Fruit fly (Drosophila melanogaster): ENCODE results near the gene Nlp.
A peak's percentile ranks its signal among the peaks of the same experiment; 100 is the strongest.

Nlp gene

DNA sequence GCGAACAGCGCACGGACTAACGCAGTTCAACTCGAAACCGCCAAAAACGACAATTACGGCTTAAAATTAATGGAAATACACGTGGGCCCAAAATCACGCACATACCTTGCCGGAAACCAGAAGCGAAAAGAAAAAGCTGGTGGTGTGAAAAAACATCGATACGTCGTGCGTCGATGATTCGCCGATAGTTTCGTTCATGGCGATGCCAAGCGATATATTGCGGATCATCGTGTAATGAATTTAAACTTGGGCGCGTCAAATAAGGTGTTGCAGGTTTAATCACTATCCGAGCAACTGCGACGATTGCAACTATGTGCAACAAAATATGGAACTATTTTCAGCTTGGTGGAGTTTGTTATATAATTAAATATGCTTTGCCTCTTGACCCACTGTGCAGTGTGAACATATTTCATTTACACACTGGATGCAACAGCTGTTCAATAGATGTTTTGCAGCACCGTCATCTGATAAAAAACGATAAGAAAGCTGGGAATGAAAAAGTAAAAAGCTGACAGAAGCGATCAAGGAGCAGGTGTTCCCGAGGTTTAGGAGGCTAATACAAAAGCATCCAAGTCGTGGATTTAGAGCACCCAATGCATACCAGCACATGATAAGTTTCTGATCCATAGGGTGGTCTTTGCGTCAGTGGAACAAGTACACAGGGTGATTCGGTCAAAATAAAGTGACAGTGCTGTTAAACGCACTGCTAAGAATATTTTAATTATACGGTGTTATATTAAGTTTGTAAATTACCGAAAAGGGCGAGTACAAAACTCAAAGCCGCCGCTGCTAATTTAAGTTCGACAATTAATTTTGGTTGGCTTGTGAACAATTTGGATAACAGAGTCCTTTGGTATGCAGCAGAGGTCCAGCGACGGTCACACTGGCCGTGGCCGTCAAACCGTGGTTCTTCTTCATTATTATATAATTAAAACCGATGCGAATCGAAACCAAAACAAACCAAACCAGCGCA, 41.7 kb downstream of the Nlp start, which contains the start of the genes RpL32 and CG7943 (continued):
- TF ChIP-seq CG6683 (GFP tag; optimal IDR thresholded peaks at IDR 0.05) (peak; percentile 84), toy (GFP tag; IDR thresholded peaks at IDR 0.05) (peak; percentile 87), H15 (GFP tag; IDR thresholded peaks at IDR 0.05) (peak; percentile 93), CG7963 (GFP tag; IDR thresholded peaks at IDR 0.05; ENCODE audit: partially characterized antibody) (peak; percentile 100), CG3065 (GFP tag; optimal IDR thresholded peaks at IDR 0.05) (peak; percentile 74), esg (GFP tag; conservative IDR thresholded peaks at IDR 0.05) (peak; percentile 95), sima (GFP tag; optimal IDR thresholded peaks at IDR 0.05) (peak; percentile 97), Hr51 (GFP tag; optimal IDR thresholded peaks at IDR 0.05) (peak; percentile 84 to 94), CG7987 (GFP tag; optimal IDR thresholded peaks at IDR 0.05) (peak; percentile 98), CG18619 (GFP tag; optimal IDR thresholded peaks at IDR 0.05) (peak; percentile 94), CG4360 (GFP tag; IDR thresholded peaks at IDR 0.05) (peak; percentile 67), CG11723 (GFP tag; optimal IDR thresholded peaks at IDR 0.05) (peak; percentile 87), pita (GFP tag; optimal IDR thresholded peaks at IDR 0.05) (no peak), nom (GFP tag; optimal IDR thresholded peaks at IDR 0.05) (peak; percentile 85), CG4282 (GFP tag; optimal IDR thresholded peaks at IDR 0.05) (peak; percentile 94), CG2875 (GFP tag; optimal IDR thresholded peaks at IDR 0.05) (peak; percentile 83), Fer1 (GFP tag; optimal IDR thresholded peaks at IDR 0.05) (peak; percentile 95), chinmo (GFP tag; IDR thresholded peaks at IDR 0.05; ENCODE audit: partially characterized antibody) (peak; percentile 100), Nf-YA (GFP tag; IDR thresholded peaks at IDR 0.05) (peak; percentile 86), Opbp (GFP tag; IDR thresholded peaks at IDR 0.05; ENCODE audit: partially characterized antibody) (peak; percentile 100), CG4404 (GFP tag; IDR thresholded peaks at IDR 0.05) (peak; percentile 93), slou (GFP tag; optimal IDR thresholded peaks at IDR 0.05) (peak; percentile 95), Sin3A (optimal IDR thresholded peaks at IDR 0.05) (peak; percentile 98), sc (optimal IDR thresholded peaks at IDR 0.05) (no peak), sc (GFP tag; optimal IDR thresholded peaks at IDR 0.05) (peak; percentile 75), Scr (GFP tag; IDR thresholded peaks at IDR 0.05; ENCODE audit: partially characterized antibody) (peak; percentile 100), Eip74EF (GFP tag; optimal IDR thresholded peaks at IDR 0.05) (peak in 1 of 2 experiments; percentile 65), dimm (GFP tag; IDR thresholded peaks at IDR 0.05) (peak; percentile 86), insv (GFP tag; optimal IDR thresholded peaks at IDR 0.05) (peak in 1 of 2 experiments; percentile 74), CoRest (tag; optimal IDR thresholded peaks at IDR 0.05) (peak; percentile 85), Nf-YB (GFP tag; optimal IDR thresholded peaks at IDR 0.05) (peak; percentile 62), CG5180 (GFP tag; optimal IDR thresholded peaks at IDR 0.05) (peak; percentile 72), vnd (GFP tag; IDR thresholded peaks at IDR 0.05; ENCODE audit: partially characterized antibody) (peak; percentile 100), Doc2 (GFP tag; IDR thresholded peaks at IDR 0.05) (peak; percentile 89), CG2889 (GFP tag; IDR thresholded peaks at IDR 0.05) (peak; percentile 88), Med (GFP tag) (peak; percentile 100), E2f2 (GFP tag; IDR thresholded peaks at IDR 0.05) (peak; percentile 91), CG1792 (GFP tag; optimal IDR thresholded peaks at IDR 0.05) (peak; percentile 91), Hr39 (optimal IDR thresholded peaks at IDR 0.05) (no peak), tin (GFP tag; optimal IDR thresholded peaks at IDR 0.05) (peak; percentile 96), dpn (GFP tag; optimal IDR thresholded peaks at IDR 0.05) (peak; percentile 83 to 98), CG14014 (GFP tag; IDR thresholded peaks at IDR 0.05) (peak; percentile 96), dm (GFP tag; optimal IDR thresholded peaks at IDR 0.05) (peak; percentile 97), CG32767 (GFP tag; IDR thresholded peaks at IDR 0.05) (peak; percentile 85), sna (GFP tag; IDR thresholded peaks at IDR 0.05; ENCODE audit: partially characterized antibody) (peak; percentile 100), jigr1 (GFP tag; IDR thresholded peaks at IDR 0.05) (peak; percentile 83), CG7372 (GFP tag; IDR thresholded peaks at IDR 0.05) (peak; percentile 94), cato (GFP tag; optimal IDR thresholded peaks at IDR 0.05; ENCODE audit: borderline replicate concordance) (peak; percentile 74)

Measured in whole organism, embryonic.